Fruit fly (Drosophila melanogaster): ENCODE results near the gene Cpsf73.
A peak's percentile ranks its signal among the peaks of the same experiment; 100 is the strongest.

The Cpsf73 gene

DNA sequence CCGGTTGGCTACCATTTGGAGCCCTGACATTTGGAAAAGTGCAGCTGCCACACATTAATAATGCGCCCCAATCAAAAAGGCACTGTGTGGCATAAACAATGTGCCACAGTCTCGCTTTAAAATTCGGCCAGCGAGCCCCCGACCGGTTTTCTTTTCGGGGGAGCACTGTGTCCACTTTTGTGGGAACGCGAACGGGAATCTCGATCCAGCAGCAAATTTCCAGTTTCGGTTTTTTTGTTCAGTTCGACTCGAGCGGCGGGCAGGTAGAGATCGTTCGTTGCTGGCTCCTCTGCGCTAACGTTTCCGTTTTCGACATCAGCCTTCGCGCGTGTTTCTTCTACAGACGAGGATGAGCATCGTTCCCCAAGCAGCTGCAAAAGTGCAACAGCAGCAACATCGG is 5.8 kb upstream of the Cpsf73 start, which contains the start of gene CG7702:
Gene CG7702 (plus strand): TSS at position 239 of the 400 bp plus-strand sequence.
- no peak for TF ChIP-seq CG17801 (GFP tag; optimal IDR thresholded peaks at IDR 0.05; ENCODE audit: partially characterized antibody)

DNA sequence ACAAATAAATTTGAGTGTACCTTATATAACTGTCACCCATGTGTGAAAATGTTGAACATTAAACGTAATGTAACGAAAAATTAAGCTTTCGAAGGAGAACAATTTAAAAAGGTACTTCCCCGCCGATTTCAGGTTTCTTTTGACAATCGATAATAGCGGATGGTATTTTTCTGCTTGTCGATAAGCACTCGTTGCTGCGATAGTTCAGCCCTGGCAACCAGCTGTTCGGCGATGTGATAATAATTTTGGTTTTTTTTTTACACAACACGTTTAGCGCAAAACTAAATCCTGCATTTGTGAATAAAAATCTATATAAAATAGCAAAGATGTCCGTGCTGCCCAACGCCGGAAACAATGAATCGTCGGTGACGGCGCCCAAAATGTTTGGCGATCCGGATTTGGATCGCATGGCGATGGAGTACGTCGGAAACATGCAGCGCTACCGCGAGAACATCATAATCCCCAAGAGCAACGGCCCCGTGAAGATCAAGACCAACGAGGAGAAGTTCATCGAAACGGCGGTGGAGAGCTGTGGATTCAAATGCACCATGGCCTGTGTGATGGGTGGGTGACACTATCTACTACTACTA is 4.4 kb upstream of the Cpsf73 start, which contains the start of gene CG31229:
Gene CG31229 (plus strand): TSS at position 194 of the 590 bp plus-strand sequence.
- no peak for TF ChIP-seq CG17801 (GFP tag; optimal IDR thresholded peaks at IDR 0.05; ENCODE audit: partially characterized antibody)

DNA sequence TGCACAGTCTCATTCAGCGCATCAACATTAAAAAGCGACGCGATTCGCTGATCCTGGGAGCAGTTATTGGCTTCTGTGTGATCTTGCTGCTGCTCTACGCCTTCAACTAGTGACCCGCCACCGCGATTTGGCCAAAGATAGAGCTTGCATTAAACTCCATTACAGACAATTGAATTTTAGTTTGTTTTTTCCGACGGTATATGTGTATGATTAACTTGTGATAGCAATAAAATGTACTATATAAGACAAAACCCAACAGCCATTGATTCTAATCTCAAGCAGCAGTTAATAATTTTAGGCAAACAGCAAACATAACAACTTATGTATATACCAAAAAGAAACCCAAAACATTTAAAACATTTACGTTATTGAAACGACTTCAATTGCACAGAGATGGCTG is 1.7 kb upstream of the Cpsf73 start, which contains the start of gene CG31231:
Gene CG31231 (plus strand): TSS at position 301 of the 400 bp plus-strand sequence.
- TF ChIP-seq CG17801 (GFP tag; optimal IDR thresholded peaks at IDR 0.05; ENCODE audit: partially characterized antibody): no peak

DNA sequence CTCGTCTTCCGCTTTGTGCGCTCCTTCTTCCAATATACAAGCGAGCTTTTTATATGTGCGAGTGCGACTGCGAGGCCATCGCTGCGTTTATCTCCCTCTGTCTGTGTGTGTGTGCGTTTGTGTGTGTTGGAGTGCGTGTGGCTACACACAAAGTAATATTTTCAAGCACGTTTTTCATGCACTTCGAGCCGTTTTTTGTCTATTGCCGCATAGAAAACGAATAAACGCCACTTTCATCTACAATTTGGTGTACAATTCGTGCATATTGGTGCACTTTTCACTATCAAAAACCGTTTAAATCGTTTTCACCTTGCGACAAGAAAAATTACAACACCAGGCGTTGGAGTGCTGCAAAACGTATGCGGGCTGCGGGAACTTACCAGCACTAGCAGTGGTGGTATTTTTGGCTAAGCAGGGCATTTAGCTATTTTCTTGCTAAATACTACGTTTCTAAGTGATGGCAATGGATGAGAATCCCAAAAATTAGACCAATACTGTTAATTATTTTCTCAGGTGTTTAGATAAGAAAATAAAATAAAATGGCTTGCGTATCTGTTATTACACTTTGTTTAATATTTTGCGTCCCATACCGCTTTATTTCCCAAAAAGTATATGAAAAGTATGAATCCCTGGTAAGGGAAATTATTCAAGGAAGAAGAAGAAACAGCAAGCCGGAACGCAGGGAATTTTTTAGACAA is 4.3 kb downstream of the Cpsf73 start, which contains the start of the genes CG31224 and CstF64:
Gene CG31224 (minus strand): TSS at position 365 of the 698 bp plus-strand sequence.
Gene CstF64 (plus strand): TSS at position 674 of the 698 bp plus-strand sequence.
- TF ChIP-seq CG17801 (GFP tag; optimal IDR thresholded peaks at IDR 0.05; ENCODE audit: partially characterized antibody): peak; percentile 65

DNA sequence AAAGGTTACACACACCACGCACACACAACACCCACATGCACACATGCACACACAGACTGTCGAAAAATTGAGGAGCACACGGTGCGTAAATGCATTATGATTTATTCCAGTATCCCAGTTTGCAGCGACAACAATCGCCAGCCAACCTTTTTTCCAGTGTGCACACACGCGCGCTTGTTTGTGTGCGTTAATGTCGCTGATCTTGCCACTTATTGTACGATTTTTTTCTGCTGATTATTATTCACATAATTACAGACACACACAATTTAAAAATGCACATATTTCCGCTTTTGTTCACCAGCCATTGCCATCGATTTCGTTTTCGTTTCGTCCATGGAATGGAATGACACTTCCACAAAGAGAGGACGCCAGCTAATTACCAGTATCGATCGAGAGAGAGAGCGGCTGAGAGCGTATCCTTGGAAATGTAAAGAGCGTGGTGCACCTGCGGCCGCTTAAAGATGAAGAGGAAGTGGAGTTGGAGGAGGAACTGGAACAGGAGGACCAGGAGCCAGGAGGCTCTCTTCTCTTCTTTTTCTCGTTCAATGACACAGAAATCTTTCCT is 4.9 kb downstream of the Cpsf73 start:
- TF ChIP-seq CG17801 (GFP tag; optimal IDR thresholded peaks at IDR 0.05; ENCODE audit: partially characterized antibody): no peak

DNA sequence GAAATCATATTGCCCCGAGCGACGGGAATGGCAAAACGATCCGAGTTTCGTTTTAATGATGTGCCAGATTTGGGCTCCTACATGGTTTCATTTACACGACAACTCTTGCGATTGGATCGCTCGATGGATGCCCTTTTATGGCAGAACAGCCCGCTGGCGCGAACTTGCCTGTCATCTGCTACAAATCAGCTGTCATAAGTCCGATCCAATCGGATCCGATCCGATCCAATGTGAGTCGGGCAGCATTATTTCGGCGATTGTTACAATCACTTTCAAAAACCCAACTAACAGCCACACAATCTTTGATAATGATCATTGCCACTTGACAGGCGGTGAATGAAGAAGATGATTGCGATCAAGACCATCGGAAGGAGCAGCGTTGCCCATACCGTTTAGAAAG is 19.7 kb downstream of the Cpsf73 start:
- TF ChIP-seq CG17801 (GFP tag; optimal IDR thresholded peaks at IDR 0.05; ENCODE audit: partially characterized antibody): no peak

DNA sequence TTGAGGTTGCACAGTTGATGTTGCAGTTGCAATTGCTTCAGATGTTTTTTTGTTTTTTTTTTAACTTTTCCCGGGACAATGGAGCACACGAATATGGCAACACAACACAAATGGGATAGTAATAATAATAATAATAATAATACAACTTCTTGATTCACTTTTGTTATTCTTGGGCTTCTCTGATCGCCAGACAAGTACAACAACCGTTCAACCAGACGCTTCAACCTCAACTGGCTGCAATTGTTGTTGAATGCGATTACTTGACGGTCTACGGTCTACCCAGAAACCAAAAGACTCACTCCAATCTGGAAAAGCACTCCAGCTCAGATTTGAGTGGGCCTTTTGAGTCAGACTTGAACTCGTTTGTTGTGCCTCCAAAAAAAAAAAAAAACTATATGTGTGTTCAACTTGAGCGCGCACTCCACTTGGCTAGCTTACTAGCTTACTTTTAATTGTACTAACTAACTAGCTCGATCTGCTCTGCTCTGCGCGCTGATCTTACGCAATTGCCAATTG is 22.1 kb downstream of the Cpsf73 start, which contains the start of gene CG14301:
Gene CG14301 (minus strand): TSS at position 216 of the 516 bp plus-strand sequence.
- no peak for TF ChIP-seq CG17801 (GFP tag; optimal IDR thresholded peaks at IDR 0.05; ENCODE audit: partially characterized antibody)

DNA sequence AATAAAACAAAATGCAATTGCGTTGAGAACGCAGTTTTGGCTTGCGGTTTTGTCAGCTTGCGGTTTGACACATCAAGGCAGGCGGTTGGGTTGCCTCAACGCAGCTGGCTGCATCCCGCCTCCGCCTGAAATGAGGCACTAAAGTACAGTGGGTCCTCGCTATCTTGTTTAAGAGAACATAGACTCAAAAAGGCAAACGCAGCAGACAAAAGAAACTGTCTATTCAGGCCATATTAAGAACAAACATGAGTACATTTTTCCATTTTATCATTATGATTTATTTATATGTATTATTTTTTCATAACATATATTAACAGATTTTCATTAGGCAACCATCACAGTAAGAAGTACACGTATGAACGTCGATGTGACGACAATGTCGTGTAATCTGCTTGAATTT is 23.7 kb downstream of the Cpsf73 start:
- TF ChIP-seq CG17801 (GFP tag; optimal IDR thresholded peaks at IDR 0.05; ENCODE audit: partially characterized antibody): peak; percentile 16

DNA sequence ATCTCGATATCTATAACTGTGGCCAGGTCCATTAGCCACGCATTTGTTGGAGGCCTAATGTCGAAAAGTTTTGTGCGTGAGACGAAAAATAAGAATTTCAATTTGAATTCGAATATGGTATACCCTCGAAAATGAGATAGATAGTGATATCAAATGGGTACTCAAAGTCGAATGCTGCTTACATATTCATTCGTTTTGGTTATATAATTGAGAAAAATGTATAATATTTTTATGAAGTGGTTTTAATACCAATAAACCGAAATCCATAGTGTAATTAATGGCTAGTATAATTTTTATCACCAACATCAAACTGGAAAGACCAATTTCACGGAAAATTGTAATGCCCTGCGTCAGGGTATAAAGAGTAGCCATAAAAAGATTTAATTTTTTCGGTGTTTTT is 30.3 kb downstream of the Cpsf73 start:
- no peak for TF ChIP-seq CG17801 (GFP tag; optimal IDR thresholded peaks at IDR 0.05; ENCODE audit: partially characterized antibody)

DNA sequence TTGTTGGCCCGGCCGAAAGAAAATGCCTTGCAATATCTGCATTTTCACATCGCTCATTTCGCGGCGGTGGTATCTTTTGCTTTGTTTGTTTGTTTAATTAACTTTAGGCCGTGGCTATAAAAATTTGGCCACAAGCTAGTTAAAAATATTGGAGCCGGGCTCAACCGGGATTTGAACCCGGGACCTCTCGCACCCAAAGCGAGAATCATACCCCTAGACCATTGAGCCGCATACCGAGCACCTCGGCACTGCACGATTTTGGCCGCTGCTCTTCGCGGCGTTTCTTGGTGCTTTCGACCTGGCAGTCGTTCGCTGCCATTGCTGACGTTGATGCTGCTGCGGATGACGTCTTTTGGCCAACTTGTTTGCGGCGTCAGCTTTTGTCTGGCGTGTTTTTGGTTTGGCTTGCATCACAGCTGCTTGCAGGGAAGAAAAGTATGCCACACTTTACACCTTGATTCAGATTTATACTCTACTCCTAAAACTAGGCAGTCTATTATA is 35.0 kb downstream of the Cpsf73 start:
- TF ChIP-seq CG17801 (GFP tag; optimal IDR thresholded peaks at IDR 0.05; ENCODE audit: partially characterized antibody): no peak

DNA sequence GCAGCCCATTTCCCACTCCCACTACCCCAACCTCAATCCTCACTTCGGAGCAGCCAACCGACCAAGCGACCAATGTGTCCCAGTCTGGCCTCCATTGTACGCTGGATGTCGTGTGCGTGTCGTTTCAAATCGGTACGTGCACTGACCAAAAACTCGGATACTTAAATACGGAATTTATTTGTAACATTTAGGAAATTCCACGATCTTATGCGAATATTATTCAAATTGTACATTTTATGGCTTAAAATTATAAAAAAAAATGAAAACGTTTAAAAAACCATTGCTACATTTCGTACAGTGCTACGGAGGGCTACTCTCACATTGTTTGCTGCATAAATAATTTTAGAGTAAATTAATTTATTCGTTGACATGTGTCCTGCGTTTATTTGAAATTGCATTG is 38.8 kb downstream of the Cpsf73 start:
- no peak for TF ChIP-seq CG17801 (GFP tag; optimal IDR thresholded peaks at IDR 0.05; ENCODE audit: partially characterized antibody)

DNA sequence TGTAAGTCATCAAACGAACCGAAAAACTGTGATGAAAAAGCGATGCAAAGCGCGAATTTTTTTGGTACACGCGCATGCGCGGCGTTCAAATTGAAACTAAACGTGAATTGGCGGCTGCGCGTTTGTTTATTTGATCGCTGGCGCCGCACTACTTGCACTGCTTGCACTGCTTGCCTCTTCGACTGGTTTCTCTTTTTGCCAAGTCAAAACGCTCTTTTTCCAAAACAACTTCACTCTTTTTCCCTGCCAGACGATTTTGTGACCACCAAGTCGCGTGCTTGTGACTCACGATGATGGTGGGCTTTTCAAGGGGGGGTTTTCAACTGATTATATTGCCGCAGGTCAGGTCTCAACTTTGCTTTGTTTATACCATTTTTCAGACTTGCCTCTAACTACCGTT is 42.1 kb downstream of the Cpsf73 start, which contains the start of gene CG14304:
Gene CG14304 (minus strand): TSS at position 98 of the 400 bp plus-strand sequence.
- no peak for TF ChIP-seq CG17801 (GFP tag; optimal IDR thresholded peaks at IDR 0.05; ENCODE audit: partially characterized antibody)

DNA sequence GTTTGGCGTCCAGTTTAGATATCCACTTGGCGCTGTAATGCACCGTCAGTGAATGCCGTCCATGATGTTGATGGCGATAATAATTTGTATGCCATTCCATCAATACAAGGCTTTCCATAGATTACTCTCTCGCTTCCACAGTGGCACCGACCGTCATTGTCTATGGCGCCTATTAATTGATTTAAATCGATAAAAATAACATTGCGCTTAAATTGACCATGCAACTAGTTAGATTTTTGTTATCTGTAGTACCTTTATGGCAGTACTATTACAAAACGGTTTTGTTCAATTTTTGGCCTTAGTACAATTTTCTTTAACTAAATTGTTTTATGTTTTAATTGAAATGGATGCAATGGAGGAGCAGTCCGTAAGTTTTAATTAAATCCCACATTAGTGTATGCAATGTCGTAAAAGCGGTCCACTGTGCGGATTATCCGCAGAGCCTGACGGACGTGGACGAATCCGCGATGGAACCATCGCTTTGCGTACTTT is 43.9 kb downstream of the Cpsf73 start:
- TF ChIP-seq CG17801 (GFP tag; optimal IDR thresholded peaks at IDR 0.05; ENCODE audit: partially characterized antibody): no peak

DNA sequence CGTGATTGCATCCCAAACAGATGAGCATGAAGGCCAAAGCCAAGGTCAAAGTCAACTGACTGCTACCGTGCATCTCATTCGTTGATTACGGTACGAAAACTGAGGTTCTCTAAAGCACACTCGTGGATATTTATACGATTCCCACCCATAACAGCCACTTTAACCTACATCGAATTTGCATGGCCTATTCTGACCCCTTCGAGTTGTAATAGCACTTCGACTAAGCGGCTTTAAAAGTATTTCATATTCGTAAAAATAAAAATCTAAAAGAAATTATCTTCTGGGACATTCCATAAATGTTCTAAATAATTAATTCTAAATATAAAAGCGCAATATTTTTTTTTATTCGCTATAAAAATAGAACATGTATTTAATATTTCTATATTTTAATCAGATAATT is 45.9 kb downstream of the Cpsf73 start, which contains the start of gene CG7695:
Gene CG7695 (minus strand): TSS at position 101 of the 400 bp plus-strand sequence.
- TF ChIP-seq CG17801 (GFP tag; optimal IDR thresholded peaks at IDR 0.05; ENCODE audit: partially characterized antibody): no peak

DNA sequence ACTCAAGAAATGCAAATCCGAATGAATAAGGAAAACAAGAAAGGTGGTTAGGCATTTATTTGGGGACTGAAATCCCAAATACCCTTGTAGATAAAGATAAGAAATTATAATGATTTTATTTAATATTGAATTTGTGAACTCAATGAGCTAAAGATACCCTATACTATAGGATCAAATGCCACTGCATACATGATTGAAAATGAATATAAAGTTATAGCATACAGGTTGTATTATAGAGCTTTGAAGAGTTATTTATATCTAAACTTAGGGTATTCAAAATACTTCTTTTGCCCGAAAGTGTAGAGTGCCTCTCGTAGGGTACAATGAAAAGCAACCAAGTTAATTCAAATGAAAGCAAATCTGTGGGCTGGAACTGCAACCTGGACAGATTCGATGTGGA is 47.3 kb downstream of the Cpsf73 start:
- no peak for TF ChIP-seq CG17801 (GFP tag; optimal IDR thresholded peaks at IDR 0.05; ENCODE audit: partially characterized antibody)
